Fruit fly (Drosophila melanogaster) whole organism, embryonic: Measurements from ENCODE around the gene Hacd1.

ENCODE experiments used
- Ada2b ChIP-seq: fragments of 200-800 bp; sonication (Bioruptor generic); IDR thresholded peaks from 2 replicates; pipeline ENCODE4 v1.3.6; 2022; ENCODE audit warnings: missing biosample characterization, missing genetic modification characterization
- Asciz ChIP-seq: fragments of 200-800 bp; sonication (Bioruptor generic); optimal IDR thresholded peaks from 2 replicates; lab custom pipeline; 2017; ENCODE audit warnings: missing biosample characterization, mild to moderate bottlenecking, missing genetic modification characterization, missing genetic modification reagents
- CG10321 ChIP-seq: fragments of 200-800 bp; sonication (Bioruptor generic); IDR thresholded peaks from 2 replicates; pipeline ENCODE4 v1.3.6; 2022; ENCODE audit warnings: missing biosample characterization, missing genetic modification characterization
- CG11247 ChIP-seq: fragments of 200-800 bp; sonication (Bioruptor generic); IDR thresholded peaks from 2 replicates; pipeline ENCODE4 v1.3.6; 2022; ENCODE audit warnings: missing biosample characterization, missing genetic modification characterization
- CG11504 ChIP-seq: fragments of 200-800 bp; sonication (Bioruptor generic); optimal IDR thresholded peaks from 3 replicates; lab custom pipeline; 2019; ENCODE audit warnings: missing biosample characterization, mild to moderate bottlenecking, missing genetic modification characterization, moderate library complexity
- CG12155 ChIP-seq: fragments of 200-800 bp; sonication (Bioruptor generic); optimal IDR thresholded peaks from 3 replicates; lab custom pipeline; 2016; ENCODE audit warnings: missing biosample characterization, missing genetic modification characterization
- CG13624 ChIP-seq: fragments of 200-800 bp; sonication (Bioruptor generic); optimal IDR thresholded peaks from 2 replicates; lab custom pipeline; 2016; ENCODE audit warnings: missing biosample characterization, missing genetic modification characterization
- CG13894 ChIP-seq: fragments of 200-800 bp; sonication (Bioruptor generic); optimal IDR thresholded peaks from 3 replicates; lab custom pipeline; 2018; ENCODE audit warnings: missing biosample characterization, mild to moderate bottlenecking, missing genetic modification characterization, moderate library complexity
- CG15269 ChIP-seq: fragments of 200-800 bp; sonication (Bioruptor generic); optimal IDR thresholded peaks from 2 replicates; lab custom pipeline; 2018; ENCODE audit warnings: missing biosample characterization, mild to moderate bottlenecking, missing genetic modification characterization, moderate library complexity
- CG16815 ChIP-seq: fragments of 200-800 bp; sonication (Bioruptor generic); optimal IDR thresholded peaks from 3 replicates; lab custom pipeline; 2017; ENCODE audit warnings: missing biosample characterization, mild to moderate bottlenecking, missing genetic modification characterization
- CG17568 ChIP-seq: fragments of 200-800 bp; sonication (Bioruptor generic); optimal IDR thresholded peaks from 2 replicates; lab custom pipeline; 2018; ENCODE audit warnings: missing biosample characterization, mild to moderate bottlenecking, missing genetic modification characterization, moderate library complexity
- CG17829 ChIP-seq: fragments of 200-800 bp; optimal IDR thresholded peaks from 2 replicates; lab custom pipeline; 2019; ENCODE audit warnings: missing biosample characterization, mild to moderate bottlenecking, missing genetic modification characterization, moderate library complexity
- CG18476 ChIP-seq: fragments of 200-800 bp; sonication (Bioruptor generic); optimal IDR thresholded peaks from 2 replicates; lab custom pipeline; 2016; ENCODE audit warnings: missing biosample characterization, mild to moderate bottlenecking, missing genetic modification characterization
- CG2199 ChIP-seq: fragments of 200-800 bp; sonication (Bioruptor generic); IDR thresholded peaks from 3 replicates; pipeline ENCODE4 v1.3.6; 2022; ENCODE audit warnings: missing biosample characterization, missing genetic modification characterization
- CG33213 ChIP-seq: fragments of 200-800 bp; sonication (Bioruptor generic); optimal IDR thresholded peaks from 3 replicates; lab custom pipeline; 2016; ENCODE audit warnings: missing biosample characterization, missing genetic modification characterization
- CG3407 ChIP-seq: fragments of 200-800 bp; sonication (Bioruptor generic); optimal IDR thresholded peaks from 2 replicates; lab custom pipeline; 2018; ENCODE audit warnings: missing biosample characterization, mild to moderate bottlenecking, missing genetic modification characterization
- CG43689 ChIP-seq: fragments of 200-800 bp; sonication (Bioruptor generic); IDR thresholded peaks from 2 replicates; pipeline ENCODE4 v1.3.6; 2022; ENCODE audit warnings: missing biosample characterization, missing genetic modification characterization
- CG4617 ChIP-seq: fragments of 200-800 bp; sonication (Bioruptor generic); optimal IDR thresholded peaks from 3 replicates; lab custom pipeline; 2016; ENCODE audit warnings: missing biosample characterization, missing genetic modification characterization, borderline replicate concordance
- CG6854 ChIP-seq: fragments of 200-800 bp; sonication (Bioruptor generic); optimal IDR thresholded peaks from 3 replicates; lab custom pipeline; 2017; ENCODE audit warnings: missing biosample characterization, mild to moderate bottlenecking, missing genetic modification characterization
- CG7271 ChIP-seq: fragments of 200-800 bp; sonication (Bioruptor generic); optimal IDR thresholded peaks from 2 replicates; lab custom pipeline; 2018; ENCODE audit warnings: missing biosample characterization, mild to moderate bottlenecking, missing genetic modification characterization, moderate library complexity
- CG8388 ChIP-seq: fragments of 200-800 bp; sonication (Bioruptor generic); optimal IDR thresholded peaks from 2 replicates; lab custom pipeline; 2019; ENCODE audit warnings: missing biosample characterization, mild to moderate bottlenecking, missing genetic modification characterization, moderate library complexity
- CG9215 ChIP-seq: fragments of 200-800 bp; sonication (Bioruptor generic); IDR thresholded peaks from 2 replicates; pipeline ENCODE4 v1.3.6; 2022; ENCODE audit warnings: missing biosample characterization, missing genetic modification characterization
- CG9609 ChIP-seq: fragments of 200-800 bp; sonication (Bioruptor generic); optimal IDR thresholded peaks from 3 replicates; lab custom pipeline; 2016; ENCODE audit warnings: missing biosample characterization, missing genetic modification characterization
- CG9817 ChIP-seq: fragments of 200-800 bp; sonication (Bioruptor generic); optimal IDR thresholded peaks from 2 replicates; lab custom pipeline; 2018; ENCODE audit warnings: missing biosample characterization, mild to moderate bottlenecking, missing genetic modification characterization, moderate library complexity
- Dip3 ChIP-seq: fragments of 200-800 bp; sonication (Bioruptor generic); optimal IDR thresholded peaks from 3 replicates; lab custom pipeline; 2016; ENCODE audit warnings: missing biosample characterization, missing genetic modification characterization
- Drgx ChIP-seq: fragments of 200-800 bp; sonication (Bioruptor generic); IDR thresholded peaks from 2 replicates; pipeline ENCODE4 v1.3.6; 2022; ENCODE audit warnings: missing biosample characterization, missing genetic modification characterization
- ERR ChIP-seq: fragments of 200-800 bp; sonication (Bioruptor generic); optimal IDR thresholded peaks from 2 replicates; lab custom pipeline; 2016; ENCODE audit warnings: missing biosample characterization, missing genetic modification characterization
- Elba2 ChIP-seq: fragments of 200-800 bp; sonication (Bioruptor generic); optimal IDR thresholded peaks from 3 replicates; lab custom pipeline; 2016; ENCODE audit warnings: missing biosample characterization, missing genetic modification characterization
- Fer1 ChIP-seq: fragments of 200-800 bp; sonication (Bioruptor generic); optimal IDR thresholded peaks from 2 replicates; lab custom pipeline; 2017; ENCODE audit warnings: missing biosample characterization, mild to moderate bottlenecking, missing genetic modification characterization
- Fer3 ChIP-seq: fragments of 200-800 bp; sonication (Bioruptor generic); optimal IDR thresholded peaks from 2 replicates; lab custom pipeline; 2018; ENCODE audit warnings: missing biosample characterization, mild to moderate bottlenecking, missing genetic modification characterization, moderate library complexity
- Hr39 ChIP-seq: fragments of >200 bp; optimal IDR thresholded peaks from 2 replicates; lab custom pipeline; 2017
- Lhr ChIP-seq: fragments of 200-800 bp; sonication (Bioruptor generic); optimal IDR thresholded peaks from 3 replicates; lab custom pipeline; 2017; ENCODE audit warnings: mild to moderate bottlenecking, missing biosample characterization, missing genetic modification reagents, missing genetic modification characterization
- Mrtf ChIP-seq: fragments of 200-800 bp; sonication (Bioruptor generic); IDR thresholded peaks from 3 replicates; pipeline ENCODE4 v1.3.6; 2022; ENCODE audit warnings: missing biosample characterization, missing genetic modification characterization
- NK7.1 ChIP-seq: fragments of 200-800 bp; sonication (Bioruptor generic); optimal IDR thresholded peaks from 3 replicates; lab custom pipeline; 2016; ENCODE audit warnings: missing biosample characterization, missing genetic modification characterization
- Neu2 ChIP-seq: fragments of 200-800 bp; sonication (Bioruptor generic); optimal IDR thresholded peaks from 3 replicates; lab custom pipeline; 2016; ENCODE audit warnings: missing biosample characterization, missing genetic modification characterization, borderline replicate concordance
- amos ChIP-seq: fragments of 200-800 bp; sonication (Bioruptor generic); IDR thresholded peaks from 2 replicates; pipeline ENCODE4 v1.3.6; 2022; ENCODE audit warnings: missing biosample characterization, missing genetic modification characterization; ENCODE audit not compliant: partially characterized antibody
- ash1 ChIP-seq: fragments of 200-800 bp; sonication (Bioruptor generic); optimal IDR thresholded peaks from 2 replicates; lab custom pipeline; 2018; ENCODE audit warnings: missing biosample characterization, mild to moderate bottlenecking, missing genetic modification characterization
- dan ChIP-seq: fragments of 200-800 bp; sonication (Bioruptor generic); IDR thresholded peaks from 2 replicates; pipeline ENCODE4 v1.3.6; 2022; ENCODE audit warnings: missing biosample characterization, missing genetic modification characterization
- dmrt99B ChIP-seq: fragments of 200-800 bp; sonication (Bioruptor generic); optimal IDR thresholded peaks from 2 replicates; lab custom pipeline; 2018; ENCODE audit warnings: missing biosample characterization, mild to moderate bottlenecking, missing genetic modification characterization, moderate library complexity
- dpn ChIP-seq, 2 experiments: fragments of 200-800 bp; sonication (Bioruptor generic); optimal IDR thresholded peaks; 3 replicates each; lab custom pipeline; 2016; ENCODE audit warnings: missing biosample characterization in 2 of 2, missing genetic modification characterization in 2 of 2
- eve ChIP-seq, 2 experiments: fragments of >200 bp; optimal IDR thresholded peaks; 2 replicates each; lab custom pipeline; 2017; ENCODE audit warnings: missing biosample characterization in 2 of 2, missing genetic modification characterization in 2 of 2
- grau ChIP-seq: fragments of 200-800 bp; optimal IDR thresholded peaks from 3 replicates; lab custom pipeline; 2019; ENCODE audit warnings: missing biosample characterization, mild to moderate bottlenecking, missing genetic modification characterization, moderate library complexity
- hb ChIP-seq: fragments of 200-800 bp; sonication (Bioruptor generic); IDR thresholded peaks from 3 replicates; pipeline ENCODE4 v1.3.6; 2022; ENCODE audit warnings: missing biosample characterization, missing genetic modification characterization; ENCODE audit not compliant: partially characterized antibody
- ind ChIP-seq: fragments of 200-800 bp; sonication (Bioruptor generic); optimal IDR thresholded peaks from 3 replicates; lab custom pipeline; 2016; ENCODE audit warnings: missing biosample characterization, missing genetic modification characterization
- kni ChIP-seq: fragments of 200-800 bp; sonication (Bioruptor generic); optimal IDR thresholded peaks from 3 replicates; lab custom pipeline; 2017; ENCODE audit warnings: mild to moderate bottlenecking, missing biosample characterization, missing genetic modification reagents, missing genetic modification characterization
- prd ChIP-seq, 3 experiments: fragments of >200 bp in 2 of 3; fragments of 200-800 bp in 1 of 3; sonication (Bioruptor generic) in 1 of 3; optimal IDR thresholded peaks in 2 of 3; IDR thresholded peaks in 1 of 3; 2 replicates in 2 of 3; 3 replicates in 1 of 3; pipeline versions ENCODE4 v1.3.6 to Lab custom; 2017 to 2022; ENCODE audit warnings: missing biosample characterization in 1 of 3, missing genetic modification characterization in 1 of 3
- psq ChIP-seq: fragments of 200-800 bp; sonication (Bioruptor generic); optimal IDR thresholded peaks from 2 replicates; lab custom pipeline; 2017; ENCODE audit warnings: missing biosample characterization, missing genetic modification characterization
- row ChIP-seq: fragments of 200-800 bp; sonication (Bioruptor generic); IDR thresholded peaks from 3 replicates; pipeline ENCODE4 v1.3.6; 2022; ENCODE audit warnings: missing biosample characterization, missing genetic modification characterization
- sna ChIP-seq: fragments of 200-800 bp; sonication (Bioruptor generic); IDR thresholded peaks from 2 replicates; pipeline ENCODE4 v1.3.6; 2022; ENCODE audit warnings: missing biosample characterization, missing genetic modification characterization; ENCODE audit not compliant: partially characterized antibody
- tio ChIP-seq: fragments of 200-800 bp; sonication (Bioruptor generic); optimal IDR thresholded peaks from 2 replicates; lab custom pipeline; 2017; ENCODE audit warnings: missing biosample characterization, missing genetic modification characterization, inconsistent platforms
- tx ChIP-seq: fragments of 200-800 bp; sonication (Bioruptor generic); optimal IDR thresholded peaks from 2 replicates; lab custom pipeline; 2016; ENCODE audit warnings: missing biosample characterization, missing genetic modification characterization

Hacd1 gene

DNA sequence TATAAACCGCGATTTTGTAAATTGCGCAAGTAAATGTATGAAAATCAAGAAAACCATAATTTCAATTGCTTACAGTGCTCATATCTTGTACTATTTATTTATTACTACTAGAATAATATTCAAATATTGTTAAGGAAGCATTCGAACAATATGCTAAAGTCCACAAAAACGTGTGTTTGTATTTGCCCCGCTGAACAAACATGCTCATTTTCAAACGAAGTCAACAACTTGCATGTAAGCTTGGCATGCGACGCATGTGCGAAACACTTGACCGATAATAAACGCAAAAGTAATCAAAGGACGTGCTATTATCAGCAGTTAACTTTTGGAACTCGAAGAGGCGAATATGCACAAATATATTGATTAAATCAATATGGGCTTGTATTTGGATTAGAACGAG lies 19.1 kb upstream of the Hacd1 start (continued):
- TF ChIP-seq CG4617 (no peak), ind (GFP tag; lab: Kevin White, UChicago) (no peak), Mrtf (no peak), Fer3 (peak; percentile 73), prd (optimal IDR thresholded peaks at IDR 0.05; lab: Kevin White, UChicago) (no peak), prd (GFP tag; IDR thresholded peaks at IDR 0.05; lab: Robert Waterston, UW) (peak; percentile 51; the same call in 2 of the 3 replicates), Dip3 (GFP tag; lab: Kevin White, UChicago) (no peak), Ada2b (peak; percentile 19; the same call in 1 of the 2 replicates), dan (GFP tag; lab: Robert Waterston, UW) (no peak), CG9215 (GFP tag; lab: Robert Waterston, UW) (no peak), Fer1 (GFP tag; lab: Kevin White, UChicago) (peak; percentile 59), CG10321 (GFP tag; lab: Robert Waterston, UW) (no peak; the same call in 1 of the 2 replicates), Neu2 (GFP tag; lab: Kevin White, UChicago) (no peak), CG3407 (peak; percentile 87), dmrt99B (no peak), CG6854 (GFP tag; lab: Kevin White, UChicago) (peak; percentile 48), CG9817 (tag; lab: Kevin White, UChicago) (peak; percentile 29), CG13624 (GFP tag; lab: Kevin White, UChicago) (no peak), grau (tag; lab: Kevin White, UChicago) (peak; percentile 60), CG17568 (GFP tag; lab: Kevin White, UChicago) (no peak), NK7.1 (GFP tag; lab: Kevin White, UChicago) (no peak), CG9609 (GFP tag; lab: Kevin White, UChicago) (peak; percentile 9), Lhr (GFP tag; lab: Kevin White, UChicago) (peak; percentile 33), tx (GFP tag; lab: Kevin White, UChicago) (no peak), hb (GFP tag; lab: Robert Waterston, UW) (no peak), Drgx (GFP tag; lab: Robert Waterston, UW) (no peak), eve (GFP tag; optimal IDR thresholded peaks at IDR 0.05; lab: Kevin White, UChicago) (no peak), CG13894 (no peak), CG2199 (no peak), sna (GFP tag; lab: Robert Waterston, UW) (no peak), tio (GFP tag; lab: Kevin White, UChicago) (no peak), CG17829 (tag; lab: Kevin White, UChicago) (no peak), CG11247 (GFP tag; lab: Robert Waterston, UW) (peak; percentile 50; the same call in 1 of the 2 replicates), CG12155 (peak; percentile 1), ash1 (GFP tag; lab: Kevin White, UChicago) (peak; percentile 61), ERR (no peak), CG15269 (tag; lab: Kevin White, UChicago) (peak; percentile 63), CG7271 (tag; lab: Kevin White, UChicago) (peak; percentile 29), CG8388 (GFP tag; lab: Kevin White, UChicago) (peak; percentile 42), CG16815 (GFP tag; lab: Kevin White, UChicago) (no peak), CG43689 (GFP tag; lab: Robert Waterston, UW) (no peak), CG33213 (GFP tag; lab: Kevin White, UChicago) (peak; percentile 23), Hr39 (no peak), CG11504 (tag; lab: Kevin White, UChicago) (peak; percentile 46), Elba2 (GFP tag; lab: Kevin White, UChicago) (no peak), psq (peak; percentile 46), Asciz (peak; percentile 78), row (GFP tag; lab: Robert Waterston, UW) (no peak), CG18476 (GFP tag; lab: Kevin White, UChicago) (peak; percentile 56), amos (GFP tag; lab: Robert Waterston, UW) (no peak), dpn (GFP tag; optimal IDR thresholded peaks at IDR 0.05; lab: Kevin White, UChicago) (peak; percentile 32 to 53), kni (GFP tag; lab: Kevin White, UChicago) (peak; percentile 31)
